Fruit fly (Drosophila melanogaster) whole organism, pupa: ENCODE data around the gene RpL40.

ENCODE experiments used
- CG13204 ChIP-seq: fragments of 200-800 bp; sonication (Bioruptor generic); optimal IDR thresholded peaks from 2 replicates; lab custom pipeline; 2018; ENCODE audit warnings: missing biosample characterization, mild to moderate bottlenecking, missing genetic modification characterization, moderate library complexity
- CG15710 ChIP-seq: fragments of 200-800 bp; sonication (Bioruptor generic); optimal IDR thresholded peaks from 2 replicates; lab custom pipeline; 2018; ENCODE audit warnings: missing biosample characterization, mild to moderate bottlenecking, missing genetic modification characterization, moderate library complexity
- CG17806 ChIP-seq: fragments of 200-800 bp; sonication (Bioruptor generic); optimal IDR thresholded peaks from 2 replicates; lab custom pipeline; 2018; ENCODE audit warnings: missing biosample characterization, mild to moderate bottlenecking, missing genetic modification characterization, moderate library complexity
- CG32121 ChIP-seq: fragments of 200-800 bp; sonication (Bioruptor generic); IDR thresholded peaks from 2 replicates; pipeline ENCODE4 v1.3.6; 2022; ENCODE audit warnings: missing biosample characterization, missing genetic modification characterization
- CG34367 ChIP-seq: fragments of 200-800 bp; sonication (Bioruptor generic); optimal IDR thresholded peaks from 2 replicates; lab custom pipeline; 2018; ENCODE audit warnings: missing biosample characterization, mild to moderate bottlenecking, missing genetic modification characterization
- CG4496 ChIP-seq: fragments of 200-800 bp; sonication (Bioruptor generic); IDR thresholded peaks from 3 replicates; pipeline ENCODE4 v1.3.6; 2022; ENCODE audit warnings: missing biosample characterization, missing genetic modification characterization
- CG8159 ChIP-seq: fragments of 200-800 bp; sonication (Bioruptor generic); optimal IDR thresholded peaks from 3 replicates; lab custom pipeline; 2018; ENCODE audit warnings: missing biosample characterization, mild to moderate bottlenecking, missing genetic modification characterization, moderate library complexity
- CG8301 ChIP-seq: fragments of 200-800 bp; sonication (Bioruptor generic); optimal IDR thresholded peaks from 2 replicates; lab custom pipeline; 2018; ENCODE audit warnings: missing biosample characterization, mild to moderate bottlenecking, missing genetic modification characterization
- CG9948 ChIP-seq: fragments of 200-800 bp; sonication (Bioruptor generic); optimal IDR thresholded peaks from 2 replicates; lab custom pipeline; 2018; ENCODE audit warnings: missing biosample characterization, mild to moderate bottlenecking, missing genetic modification characterization, moderate library complexity
- D1 ChIP-seq: fragments of 200-800 bp; sonication (Bioruptor generic); optimal IDR thresholded peaks from 2 replicates; lab custom pipeline; 2018; ENCODE audit warnings: missing biosample characterization, mild to moderate bottlenecking, missing genetic modification characterization, moderate library complexity
- EcR ChIP-seq: fragments of 200-800 bp; sonication (Bioruptor generic); optimal IDR thresholded peaks from 3 replicates; lab custom pipeline; 2019; ENCODE audit warnings: missing biosample characterization, missing genetic modification characterization, mild to moderate bottlenecking, moderate library complexity, missing genetic modification reagents
- Ets98B ChIP-seq: fragments of 200-800 bp; sonication (Bioruptor generic); IDR thresholded peaks from 2 replicates; pipeline ENCODE4 v1.3.6; 2022; ENCODE audit warnings: missing biosample characterization, missing genetic modification characterization
- Pif1A ChIP-seq: fragments of 200-800 bp; sonication (Bioruptor generic); optimal IDR thresholded peaks from 3 replicates; lab custom pipeline; 2016; ENCODE audit warnings: missing biosample characterization, missing genetic modification characterization
- Pif1B ChIP-seq: fragments of 200-800 bp; sonication (Bioruptor generic); optimal IDR thresholded peaks from 3 replicates; lab custom pipeline; 2016; ENCODE audit warnings: missing biosample characterization, missing genetic modification characterization
- Snoo ChIP-seq: fragments of 200-800 bp; sonication (Bioruptor generic); optimal IDR thresholded peaks from 3 replicates; lab custom pipeline; 2017; ENCODE audit warnings: missing biosample characterization, mild to moderate bottlenecking, missing genetic modification characterization, inconsistent platforms
- fd96Ca ChIP-seq: fragments of 200-800 bp; sonication (Bioruptor generic); IDR thresholded peaks from 3 replicates; pipeline ENCODE4 v1.3.6; 2022; ENCODE audit warnings: missing biosample characterization, missing genetic modification characterization
- gl ChIP-seq: fragments of 200-800 bp; sonication (Bioruptor generic); optimal IDR thresholded peaks from 2 replicates; lab custom pipeline; 2018; ENCODE audit warnings: missing biosample characterization, mild to moderate bottlenecking, missing genetic modification characterization
- rn ChIP-seq: fragments of 200-800 bp; sonication (Bioruptor generic); IDR thresholded peaks from 2 replicates; pipeline ENCODE4 v1.3.6; 2022; ENCODE audit warnings: missing biosample characterization, missing genetic modification characterization

RpL40 gene

DNA sequence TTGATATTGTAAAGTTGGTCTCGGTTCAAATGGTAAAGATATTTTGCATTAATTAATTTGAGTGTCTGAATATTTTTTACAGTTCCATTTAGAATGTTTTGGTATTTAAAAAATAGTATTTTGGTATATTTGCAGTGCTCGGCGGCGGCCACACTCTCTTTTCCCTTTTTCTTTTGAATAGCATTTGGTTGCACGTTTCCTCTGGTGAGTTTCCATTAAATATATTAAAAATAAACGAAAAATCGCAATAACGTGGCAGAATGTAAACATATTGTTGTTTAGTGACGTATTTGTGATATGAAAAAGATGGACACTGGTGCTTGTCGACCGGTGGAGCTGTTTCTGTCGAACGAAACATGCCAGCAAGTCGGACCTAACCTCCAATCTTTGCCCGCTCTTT is at the start of gene RpL40:
TSS of gene RpL40 (plus strand) at position 154 of the 400 bp plus-strand sequence.
- peak; percentile 14 for TF ChIP-seq Pif1B (GFP tag; lab: Kevin White, UChicago)
- TF ChIP-seq Snoo (tag; lab: Kevin White, UChicago) = peak; percentile 6
- TF ChIP-seq CG15710 (tag; lab: Kevin White, UChicago) = no peak
- no peak for TF ChIP-seq CG4496 (GFP tag; lab: Robert Waterston, UW)
- TF ChIP-seq fd96Ca = no peak

DNA sequence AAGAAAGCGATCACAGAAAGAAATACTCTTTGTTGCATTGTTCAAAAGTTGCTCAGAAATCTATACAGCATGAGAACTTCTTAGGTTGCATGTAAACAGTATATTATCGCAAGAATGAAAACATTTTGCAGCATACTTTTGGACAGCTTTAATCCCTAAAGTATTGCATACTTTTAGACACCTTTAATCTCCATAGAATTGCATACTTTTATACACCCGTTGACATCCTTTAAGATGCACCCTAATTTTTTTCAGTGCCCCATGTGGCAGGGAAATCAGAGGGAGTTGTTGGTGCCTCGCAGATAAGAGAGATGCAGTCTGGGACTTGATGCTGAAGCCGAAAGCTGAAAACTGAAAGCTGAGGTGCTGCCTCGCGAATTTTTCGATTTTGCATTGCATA is 48.1 kb upstream of the RpL40 start:
- TF ChIP-seq gl (no peak), CG9948 (no peak)

DNA sequence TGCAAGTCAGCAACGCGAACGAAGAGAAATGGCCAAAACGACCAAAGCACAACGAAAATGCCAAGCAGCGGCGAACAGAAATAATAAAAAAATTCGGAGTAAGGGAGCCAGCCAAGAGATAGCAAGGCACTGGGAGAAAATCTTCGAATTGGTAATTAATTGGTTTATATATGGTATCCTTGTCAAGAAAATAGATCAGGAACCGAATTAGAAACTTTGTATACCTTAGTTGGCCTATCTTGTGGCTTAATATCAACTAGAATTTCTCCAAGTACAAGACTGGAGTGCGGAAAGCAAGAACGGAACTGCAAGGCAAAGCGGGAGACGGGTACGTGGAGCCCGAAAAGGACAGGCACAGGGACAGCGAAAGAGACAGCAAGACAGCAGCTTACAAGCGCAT is 47.5 kb upstream of the RpL40 start:
- peak; percentile 29 for TF ChIP-seq Pif1A (GFP tag; lab: Kevin White, UChicago)
- TF ChIP-seq Pif1B (GFP tag; lab: Kevin White, UChicago) = peak; percentile 29
- no peak for TF ChIP-seq Ets98B
- peak; percentile 15 for TF ChIP-seq Snoo (tag; lab: Kevin White, UChicago)

DNA sequence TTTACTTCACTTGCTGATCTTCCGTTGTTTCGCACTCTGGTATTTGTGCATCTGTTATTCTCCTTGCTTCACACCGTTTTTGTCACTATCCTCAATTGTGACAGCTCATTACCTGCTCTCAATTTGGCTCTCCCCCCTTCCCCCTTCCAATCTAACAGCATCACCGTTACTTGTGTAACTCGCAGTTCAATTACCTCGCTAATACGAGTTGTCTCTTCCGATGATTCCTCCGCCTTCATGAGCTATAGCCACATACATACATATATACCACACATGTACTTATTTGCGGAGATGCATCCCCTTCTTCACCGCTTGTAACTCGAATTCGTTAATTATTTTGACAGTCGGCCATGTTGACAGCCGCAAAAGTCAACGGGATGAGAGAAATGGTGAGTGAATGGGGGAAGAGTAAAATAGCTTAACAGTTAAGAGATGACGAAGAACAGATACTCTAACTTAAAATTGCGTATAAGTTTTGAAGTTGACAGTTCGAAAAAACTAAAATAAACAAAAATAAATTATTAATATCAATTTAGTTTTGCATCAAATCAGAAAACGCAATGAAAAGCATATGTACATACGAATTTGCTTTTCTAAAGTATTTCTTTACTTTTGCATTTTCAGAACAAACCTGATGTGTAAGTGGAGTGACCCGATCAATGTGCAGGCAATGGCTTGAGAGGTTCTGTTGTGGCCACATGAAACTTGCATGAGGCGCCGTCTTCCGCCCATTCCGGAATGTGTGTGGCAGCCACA is 42.1 kb upstream of the RpL40 start:
- TF ChIP-seq D1 = no peak
- 0 out of 2 replicates have a peak, but pooled peaks have one; percentile 12 for TF ChIP-seq CG32121 (GFP tag; lab: Robert Waterston, UW)
- TF ChIP-seq CG34367 (tag; lab: Kevin White, UChicago) = peak; percentile 27
- peak; percentile 39 for TF ChIP-seq Snoo (tag; lab: Kevin White, UChicago)
- no peak for TF ChIP-seq CG8301 (tag; lab: Kevin White, UChicago)
- no peak for TF ChIP-seq Pif1B (GFP tag; lab: Kevin White, UChicago)
- TF ChIP-seq Ets98B = peak; percentile 24; the same call in 1 of the 2 replicates
- TF ChIP-seq Pif1A (GFP tag; lab: Kevin White, UChicago) = no peak
- no peak for TF ChIP-seq CG17806 (tag; lab: Kevin White, UChicago)

DNA sequence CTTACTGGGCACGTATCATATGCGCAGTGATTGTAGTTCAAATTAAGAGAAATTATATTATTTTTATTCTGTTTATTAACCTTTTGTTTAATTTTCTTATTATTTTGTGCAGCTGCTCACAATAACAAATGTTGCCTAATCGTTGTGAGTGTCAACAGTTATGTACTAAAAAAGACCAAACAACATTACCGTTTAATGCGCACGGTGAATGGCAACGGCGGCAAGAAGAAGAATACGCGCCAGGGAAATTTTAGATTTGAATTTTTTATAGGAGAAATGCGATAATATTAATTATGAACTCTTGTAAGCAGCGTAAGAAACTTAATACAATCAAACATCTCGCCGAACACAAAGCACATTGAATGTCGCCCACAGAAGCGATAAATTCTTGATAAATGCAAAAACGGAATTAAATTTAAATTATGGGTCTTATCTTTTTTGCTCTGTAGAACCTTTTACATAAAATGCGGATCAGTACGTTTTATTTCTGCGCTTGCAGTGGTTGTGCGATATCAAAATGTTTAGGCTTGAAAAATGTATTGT is 39.8 kb upstream of the RpL40 start, which contains the start of the genes Tbcc and lectin-24Db:
TSS of gene Tbcc (minus strand) at position 163 of the 543 bp plus-strand sequence.
TSS of gene lectin-24Db (plus strand) at position 493 of the 543 bp plus-strand sequence.
- TF ChIP-seq CG15710 (tag; lab: Kevin White, UChicago) (no peak), CG4496 (GFP tag; lab: Robert Waterston, UW) (no peak)
- TF ChIP-seq, all 21 proteins: peak for 0

DNA sequence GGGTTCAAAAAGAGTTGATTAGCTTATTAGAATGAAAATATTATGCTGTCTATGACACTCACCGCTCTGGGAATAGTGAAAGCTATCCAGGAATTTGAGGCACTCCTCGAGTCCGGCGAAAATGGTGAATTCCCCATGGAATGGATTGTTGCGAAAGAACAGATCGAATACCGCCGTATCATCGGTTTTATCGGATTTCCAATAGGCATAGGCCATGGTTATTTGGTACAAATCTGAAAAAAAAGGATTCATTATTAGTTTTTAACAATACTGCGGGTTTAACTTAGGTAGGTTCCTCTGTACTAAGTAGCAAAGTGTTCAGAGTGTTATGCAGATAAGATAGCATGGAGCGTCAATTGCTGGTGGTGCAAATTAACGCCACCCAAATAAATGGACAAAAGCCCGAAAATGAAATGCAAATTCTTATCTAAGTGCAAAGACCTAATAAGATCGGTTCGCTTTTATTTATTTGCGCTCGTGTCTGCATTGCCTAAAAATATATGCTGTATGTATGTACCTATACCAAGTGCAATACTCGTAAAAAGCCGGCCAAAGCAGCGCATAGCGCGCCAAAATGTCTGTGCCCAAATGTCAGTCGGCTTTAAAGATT is 31.7 kb upstream of the RpL40 start:
- TF ChIP-seq CG9948 (no peak), CG8159 (tag; lab: Kevin White, UChicago) (no peak), CG15710 (tag; lab: Kevin White, UChicago) (no peak), EcR (GFP tag; lab: Kevin White, UChicago) (no peak), rn (no peak), Pif1B (GFP tag; lab: Kevin White, UChicago) (no peak), Pif1A (GFP tag; lab: Kevin White, UChicago) (no peak), CG13204 (GFP tag; lab: Kevin White, UChicago) (no peak), Ets98B (no peak), D1 (no peak)

DNA sequence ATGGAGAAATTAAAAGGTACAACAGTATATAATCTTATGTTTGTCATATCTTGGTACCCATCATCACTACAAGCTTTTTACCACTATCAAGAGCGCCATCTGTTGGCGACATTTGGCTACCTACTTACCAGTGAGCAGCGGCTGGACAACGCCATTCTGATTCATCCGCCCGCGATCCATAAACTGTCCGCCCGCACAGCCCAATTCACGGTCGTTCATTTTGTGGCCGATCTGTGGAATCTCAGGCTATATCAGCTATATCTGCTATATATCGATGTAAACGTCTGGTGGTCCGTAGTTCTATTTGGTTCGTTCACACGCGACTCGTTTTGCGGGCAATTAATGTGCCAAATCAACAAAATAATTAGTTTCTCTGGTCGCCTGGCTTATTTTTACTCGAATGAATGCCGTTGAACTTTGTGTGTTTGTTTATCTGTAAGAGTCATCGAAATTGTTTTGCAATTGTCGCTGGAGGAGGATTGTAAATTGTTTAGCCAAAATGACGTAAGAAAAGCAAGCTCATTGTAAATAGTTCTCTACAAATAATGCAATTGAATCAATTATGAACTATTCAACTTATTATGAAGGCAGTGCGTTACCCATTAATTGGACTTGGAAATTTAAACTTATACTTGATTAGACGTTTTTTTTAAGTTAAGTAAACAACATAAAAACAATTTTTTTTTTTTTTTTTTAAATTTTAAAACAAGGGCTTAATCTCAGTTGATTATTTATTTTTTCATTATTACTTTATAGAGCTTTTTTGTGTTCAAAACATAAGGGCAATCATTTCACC is 31.0 kb upstream of the RpL40 start:
- TF ChIP-seq EcR (GFP tag; lab: Kevin White, UChicago) = peak; percentile 24
- no peak for TF ChIP-seq CG15710 (tag; lab: Kevin White, UChicago)
